Worm (Caenorhabditis elegans) whole organism, L4 larva: ENCODE measurements around the gene nhx-9.

ENCODE experiments used
- D1046.2 ChIP-seq: fragments of 200-800 bp; sonication (Bioruptor generic); IDR thresholded peaks from 2 replicates; pipeline ENCODE4 v1.3.6; 2022; ENCODE audit warnings: missing genetic modification characterization, missing compliant biosample characterization
- F10B5.3 ChIP-seq: sonication (generic microtip); optimal IDR thresholded peaks from 2 replicates; lab custom pipeline; 2016; ENCODE audit warnings: mild to moderate bottlenecking, missing genetic modification characterization, missing compliant biosample characterization
- F44E2.7 ChIP-seq: fragments of 200-800 bp; sonication (Bioruptor generic); IDR thresholded peaks from 2 replicates; pipeline ENCODE4 v2.1.2; 2022; ENCODE audit warnings: missing genetic modification characterization, missing compliant biosample characterization
- T26A8.4 ChIP-seq: fragments of 200-800 bp; sonication (Bioruptor generic); IDR thresholded peaks from 2 replicates; pipeline ENCODE4 v1.3.6; 2022; ENCODE audit warnings: missing genetic modification characterization, missing compliant biosample characterization
- Y48G9A.11 ChIP-seq: fragments of 200-800 bp; sonication (Bioruptor generic); IDR thresholded peaks from 2 replicates; pipeline ENCODE4 v1.3.6; 2022; ENCODE audit warnings: missing genetic modification reagents, missing genetic modification characterization, missing compliant biosample characterization
- aha-1 ChIP-seq: fragments of 150-350 bp; peaks from one replicate; lab custom pipeline; 2014; ENCODE audit warnings: missing biosample characterization, missing genetic modification characterization
- ama-1 ChIP-seq: fragments of 150-350 bp; optimal IDR thresholded peaks from 2 replicates; lab custom pipeline; 2014; ENCODE audit warnings: inconsistent platforms, mixed read lengths
- attf-4 ChIP-seq: sonication (generic microtip); optimal IDR thresholded peaks from 3 replicates; lab custom pipeline; 2017; ENCODE audit warnings: missing biosample characterization, missing genetic modification characterization
- ceh-20 ChIP-seq: fragments of 200-800 bp; sonication (Bioruptor generic); IDR thresholded peaks from 2 replicates; pipeline ENCODE4 v1.3.6; 2022; ENCODE audit warnings: missing genetic modification reagents, missing genetic modification characterization, missing compliant biosample characterization
- ceh-28 ChIP-seq: fragments of 150-350 bp; optimal IDR thresholded peaks from 2 replicates; lab custom pipeline; 2014; ENCODE audit warnings: missing biosample characterization, missing genetic modification reagents, missing genetic modification characterization
- ceh-44 ChIP-seq: fragments of 200-800 bp; sonication (Bioruptor generic); IDR thresholded peaks from 2 replicates; pipeline ENCODE4 v1.3.6; 2022; ENCODE audit warnings: missing genetic modification reagents, missing genetic modification characterization, missing compliant biosample characterization
- ceh-62 ChIP-seq: sonication (generic microtip); optimal IDR thresholded peaks from 2 replicates; lab custom pipeline; 2017; ENCODE audit warnings: missing biosample characterization, missing genetic modification characterization
- ces-1 ChIP-seq: fragments of 150-350 bp; sonication (generic microtip); optimal IDR thresholded peaks from 4 replicates; lab custom pipeline; 2014; ENCODE audit warnings: missing biosample characterization, missing genetic modification reagents, missing genetic modification characterization
- daf-12 ChIP-seq: fragments of 150-350 bp; optimal IDR thresholded peaks from 2 replicates; lab custom pipeline; 2014; ENCODE audit warnings: missing biosample characterization, missing genetic modification reagents, missing genetic modification characterization
- daf-16 ChIP-seq, 3 experiments: sonication (generic microtip); optimal IDR thresholded peaks; 2 replicates each; lab custom pipeline; 2016 to 2017; ENCODE audit warnings: missing genetic modification characterization in 3 of 3, missing genetic modification reagents in 3 of 3, mild to moderate bottlenecking in 2 of 3, missing compliant biosample characterization in 2 of 3, missing biosample characterization in 1 of 3, moderate library complexity in 1 of 3
- dmd-6 ChIP-seq: fragments of 200-800 bp; sonication (Bioruptor generic); IDR thresholded peaks from 2 replicates; pipeline ENCODE4 v1.3.6; 2022; ENCODE audit warnings: missing genetic modification reagents, missing genetic modification characterization, missing compliant biosample characterization
- dpl-1 ChIP-seq: fragments of 150-350 bp; optimal IDR thresholded peaks from 2 replicates; lab custom pipeline; 2014; ENCODE audit warnings: missing biosample characterization, missing genetic modification reagents, missing genetic modification characterization
- duxl-1 ChIP-seq: sonication (generic microtip); optimal IDR thresholded peaks from 2 replicates; lab custom pipeline; 2016; ENCODE audit warnings: mild to moderate bottlenecking, missing genetic modification characterization, moderate library complexity, missing compliant biosample characterization; ENCODE audit not compliant: poor library complexity
- fos-1 ChIP-seq: fragments of 150-350 bp; optimal IDR thresholded peaks from 2 replicates; lab custom pipeline; 2014; ENCODE audit warnings: missing biosample characterization, missing genetic modification characterization
- gei-8 ChIP-seq: fragments of 200-800 bp; sonication (Bioruptor generic); optimal IDR thresholded peaks from 2 replicates; lab custom pipeline; 2018; ENCODE audit warnings: mild to moderate bottlenecking, missing genetic modification characterization, missing compliant biosample characterization
- hlh-11 ChIP-seq: fragments of 200-800 bp; sonication (Bioruptor generic); optimal IDR thresholded peaks from 2 replicates; lab custom pipeline; 2018; ENCODE audit warnings: mild to moderate bottlenecking, missing genetic modification characterization, missing compliant biosample characterization
- jun-1 ChIP-seq: fragments of 150-350 bp; optimal IDR thresholded peaks from 2 replicates; lab custom pipeline; 2014; ENCODE audit warnings: missing biosample characterization, missing genetic modification reagents, missing genetic modification characterization
- lin-1 ChIP-seq: fragments of 200-800 bp; sonication (Bioruptor generic); IDR thresholded peaks from 2 replicates; pipeline ENCODE4 v1.3.6; 2022; ENCODE audit warnings: missing genetic modification reagents, missing genetic modification characterization, missing compliant biosample characterization
- lin-39 ChIP-seq: fragments of 150-350 bp; optimal IDR thresholded peaks from 2 replicates; lab custom pipeline; 2014; ENCODE audit warnings: missing biosample characterization, missing genetic modification reagents, missing genetic modification characterization
- lsy-2 ChIP-seq, 2 experiments: fragments of 150-350 bp in 1 of 2; sonication (generic microtip) in 1 of 2; optimal IDR thresholded peaks; 2 replicates each; lab custom pipeline; 2014 to 2017; ENCODE audit warnings: missing biosample characterization in 2 of 2, missing genetic modification characterization in 2 of 2
- madf-5 ChIP-seq, 2 experiments: fragments of 200-800 bp; sonication (Bioruptor generic); IDR thresholded peaks; 2 replicates each; pipeline ENCODE4 v1.3.6; 2022; ENCODE audit warnings: missing compliant biosample characterization in 2 of 2, missing genetic modification characterization in 2 of 2
- madf-9 ChIP-seq: fragments of 200-800 bp; sonication (Bioruptor generic); conservative IDR thresholded peaks from 2 replicates; pipeline ENCODE4 v1.3.6; 2022; ENCODE audit warnings: missing genetic modification reagents, missing genetic modification characterization, missing compliant biosample characterization
- mxl-2 ChIP-seq: fragments of 200-800 bp; sonication (Bioruptor generic); conservative IDR thresholded peaks from 2 replicates; pipeline ENCODE4 v1.3.6; 2022; ENCODE audit warnings: missing genetic modification reagents, missing genetic modification characterization, missing compliant biosample characterization
- mxl-3 ChIP-seq: fragments of 200-800 bp; sonication (Bioruptor generic); optimal IDR thresholded peaks from 2 replicates; lab custom pipeline; 2018; ENCODE audit warnings: mild to moderate bottlenecking, missing genetic modification characterization, missing compliant biosample characterization
- nhr-10 ChIP-seq: fragments of 150-350 bp; optimal IDR thresholded peaks from 2 replicates; lab custom pipeline; 2014; ENCODE audit warnings: missing biosample characterization, missing genetic modification characterization
- nhr-111 ChIP-seq: fragments of 200-800 bp; sonication (Bioruptor generic); optimal IDR thresholded peaks from 2 replicates; lab custom pipeline; 2018; ENCODE audit warnings: mild to moderate bottlenecking, missing genetic modification characterization, missing compliant biosample characterization
- nhr-237 ChIP-seq: sonication (generic microtip); optimal IDR thresholded peaks from 2 replicates; lab custom pipeline; 2017; ENCODE audit warnings: missing biosample characterization, missing genetic modification characterization
- nhr-25 ChIP-seq: sonication (generic microtip); optimal IDR thresholded peaks from 2 replicates; lab custom pipeline; 2017; ENCODE audit warnings: missing genetic modification characterization, mild to moderate bottlenecking, missing compliant biosample characterization, antibody characterized with exemption, moderate library complexity, borderline replicate concordance; ENCODE audit not compliant: insufficient read depth
- nhr-28 ChIP-seq: fragments of 150-350 bp; optimal IDR thresholded peaks from 2 replicates; lab custom pipeline; 2014; ENCODE audit warnings: missing biosample characterization, missing genetic modification characterization
- nhr-41 ChIP-seq: fragments of 200-800 bp; sonication (Bioruptor generic); IDR thresholded peaks from 2 replicates; pipeline ENCODE4 v1.3.6; 2022; ENCODE audit warnings: missing genetic modification reagents, missing genetic modification characterization, missing compliant biosample characterization
- nhr-77 ChIP-seq: fragments of 150-350 bp; optimal IDR thresholded peaks from 2 replicates; lab custom pipeline; 2014; ENCODE audit warnings: missing biosample characterization, missing genetic modification characterization
- pha-4 ChIP-seq, 2 experiments: fragments of 150-350 bp in 1 of 2; fragments of 200-800 bp in 1 of 2; sonication (Bioruptor generic) in 1 of 2; IDR thresholded peaks in 1 of 2; optimal IDR thresholded peaks in 1 of 2; 2 replicates each; pipeline versions ENCODE4 v1.3.6 to Lab custom; 2014 to 2022; ENCODE audit warnings: missing genetic modification characterization in 2 of 2, missing genetic modification reagents in 2 of 2, missing biosample characterization in 1 of 2, missing compliant biosample characterization in 1 of 2
- php-3 ChIP-seq: fragments of 200-800 bp; sonication (Bioruptor generic); IDR thresholded peaks from 2 replicates; pipeline ENCODE4 v1.3.6; 2022; ENCODE audit warnings: missing genetic modification reagents, missing genetic modification characterization, missing compliant biosample characterization
- pqm-1 ChIP-seq: sonication (generic microtip); optimal IDR thresholded peaks from 2 replicates; lab custom pipeline; 2017; ENCODE audit warnings: missing biosample characterization, missing genetic modification characterization
- sdz-12 ChIP-seq: fragments of 200-800 bp; sonication (Bioruptor generic); optimal IDR thresholded peaks from 2 replicates; lab custom pipeline; 2018; ENCODE audit warnings: mild to moderate bottlenecking, missing genetic modification characterization, missing compliant biosample characterization
- set-16 ChIP-seq: fragments of 200-800 bp; sonication (Bioruptor generic); IDR thresholded peaks from 2 replicates; pipeline ENCODE4 v1.3.6; 2022; ENCODE audit warnings: missing genetic modification reagents, missing genetic modification characterization, missing compliant biosample characterization
- snpc-4 ChIP-seq: fragments of 150-350 bp; optimal IDR thresholded peaks from 2 replicates; lab custom pipeline; 2014; ENCODE audit warnings: missing biosample characterization, missing genetic modification characterization
- tra-1 ChIP-seq: fragments of 200-800 bp; sonication (Bioruptor generic); IDR thresholded peaks from 2 replicates; pipeline ENCODE4 v1.3.6; 2022; ENCODE audit warnings: missing genetic modification reagents, missing genetic modification characterization, missing compliant biosample characterization
- unc-130 ChIP-seq: sonication (generic microtip); optimal IDR thresholded peaks from 2 replicates; lab custom pipeline; 2016; ENCODE audit warnings: missing genetic modification reagents, missing genetic modification characterization, missing compliant biosample characterization
- unc-39 ChIP-seq: sonication (generic microtip); optimal IDR thresholded peaks from 2 replicates; lab custom pipeline; 2017; ENCODE audit warnings: missing biosample characterization, missing genetic modification characterization
- unc-62 ChIP-seq, 3 experiments: fragments of 150-350 bp in 1 of 3; sonication (generic microtip); optimal IDR thresholded peaks in 2 of 3; peaks in 1 of 3; 1 replicate in 1 of 3; 2 replicates in 2 of 3; lab custom pipeline; 2014 to 2017; ENCODE audit warnings: missing biosample characterization in 3 of 3, missing genetic modification characterization in 3 of 3, missing genetic modification reagents in 3 of 3, missing genotype in 1 of 3
- vab-7 ChIP-seq: fragments of 200-800 bp; sonication (Bioruptor generic); IDR thresholded peaks from 2 replicates; pipeline ENCODE4 v1.3.6; 2022; ENCODE audit warnings: missing genetic modification reagents, missing genetic modification characterization, missing compliant biosample characterization
- zag-1 ChIP-seq: fragments of 150-350 bp; optimal IDR thresholded peaks from 2 replicates; lab custom pipeline; 2014; ENCODE audit warnings: missing biosample characterization, missing genetic modification characterization
- zip-11 ChIP-seq: fragments of 200-800 bp; sonication (Bioruptor generic); IDR thresholded peaks from 2 replicates; pipeline ENCODE4 v1.3.6; 2022; ENCODE audit warnings: missing genetic modification characterization, missing compliant biosample characterization

The nhx-9 gene

DNA sequence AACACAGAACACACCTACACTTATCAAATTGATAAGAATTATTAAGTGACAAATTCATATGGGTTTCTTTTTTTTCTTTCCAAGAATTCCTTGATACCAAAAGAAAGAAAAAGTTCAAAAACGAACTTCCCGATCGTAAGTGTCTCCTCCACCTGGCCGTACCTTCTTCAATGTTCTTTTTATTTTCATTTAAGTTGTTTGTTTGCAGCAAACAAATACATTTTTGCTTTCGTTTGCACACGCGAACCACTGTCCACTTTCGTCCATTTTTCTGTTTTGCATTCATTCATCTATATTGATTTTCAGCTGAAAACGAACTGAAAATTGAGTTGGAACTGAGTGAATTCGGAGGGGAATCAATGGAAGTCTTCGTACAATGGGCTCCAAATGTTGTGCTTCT is 18.9 kb upstream of the nhx-9 start, which contains the start of gene VZK822L.2:
TSS of gene VZK822L.2 (plus strand) at position 301 of the 400 bp plus-strand sequence.
- TF ChIP-seq mxl-2 (GFP tag; lab: Robert Waterston, UW): no peak
- TF ChIP-seq lin-1 (GFP tag; lab: Robert Waterston, UW): no peak
- peak; percentile 40 for TF ChIP-seq pqm-1 (tag; lab: Kevin White, UChicago)
- no peak for TF ChIP-seq T26A8.4 (GFP tag; lab: Robert Waterston, UW)
- no peak for TF ChIP-seq duxl-1
- no peak for TF ChIP-seq nhr-77 (tag; lab: Kevin White, UChicago)
- no peak for TF ChIP-seq set-16 (GFP tag; lab: Robert Waterston, UW)
- no peak for TF ChIP-seq zag-1 (tag; lab: Kevin White, UChicago)
- no peak for TF ChIP-seq ceh-62 (tag; lab: Kevin White, UChicago)
- TF ChIP-seq snpc-4: no peak
- no peak for TF ChIP-seq nhr-25 (tag; lab: Kevin White, UChicago)
- TF ChIP-seq F44E2.7 (GFP tag; lab: Robert Waterston, UW): no peak
- TF ChIP-seq ces-1 (GFP tag; lab: Kevin White, UChicago): no peak
- no peak for TF ChIP-seq daf-16 (GFP tag; optimal IDR thresholded peaks at IDR 0.05; lab: Kevin White, UChicago)
- peak; percentile 17 for TF ChIP-seq daf-16 (tag; optimal IDR thresholded peaks at IDR 0.05; lab: Kevin White, UChicago)
- TF ChIP-seq Y48G9A.11 (GFP tag; lab: Robert Waterston, UW): no peak
- no peak for TF ChIP-seq ama-1
- no peak for TF ChIP-seq ceh-44 (GFP tag; lab: Robert Waterston, UW)
- TF ChIP-seq daf-12 (tag; lab: Kevin White, UChicago): no peak
- no peak for TF ChIP-seq pha-4 (GFP tag; IDR thresholded peaks at IDR 0.05; lab: Robert Waterston, UW)
- no peak for TF ChIP-seq pha-4 (tag; optimal IDR thresholded peaks at IDR 0.05; lab: Kevin White, UChicago)
- no peak for TF ChIP-seq fos-1 (tag; lab: Kevin White, UChicago)
- no peak for TF ChIP-seq madf-5 (GFP tag; IDR thresholded peaks at IDR 0.05; lab: Robert Waterston, UW)
- peak in 1 of 2 experiments; percentile 18 for TF ChIP-seq unc-62 (GFP tag; optimal IDR thresholded peaks at IDR 0.05 in 1 of 2; lab: Kevin White, UChicago)
- no peak for TF ChIP-seq unc-62 (tag; optimal IDR thresholded peaks at IDR 0.05; lab: Kevin White, UChicago)
- TF ChIP-seq gei-8: no peak
- no peak for TF ChIP-seq lsy-2 (tag; optimal IDR thresholded peaks at IDR 0.05; lab: Kevin White, UChicago)
- no peak for TF ChIP-seq mxl-3 (GFP tag; lab: Kevin White, UChicago)
- TF ChIP-seq attf-4 (tag; lab: Kevin White, UChicago): no peak
- TF ChIP-seq dpl-1 (GFP tag; lab: Kevin White, UChicago): no peak
- TF ChIP-seq nhr-111 (GFP tag; lab: Kevin White, UChicago): no peak
- no peak for TF ChIP-seq ceh-28 (tag; lab: Kevin White, UChicago)
- no peak for TF ChIP-seq unc-39 (tag; lab: Kevin White, UChicago)
- TF ChIP-seq nhr-41 (GFP tag; lab: Robert Waterston, UW): no peak
- no peak for TF ChIP-seq sdz-12
- TF ChIP-seq dmd-6 (GFP tag; lab: Robert Waterston, UW): peak; percentile 33; the same call in 1 of the 2 replicates
- no peak for TF ChIP-seq nhr-10 (tag; lab: Kevin White, UChicago)
- no peak for TF ChIP-seq jun-1 (tag; lab: Kevin White, UChicago)
- TF ChIP-seq unc-130 (GFP tag; lab: Kevin White, UChicago): no peak
- TF ChIP-seq nhr-237 (tag; lab: Kevin White, UChicago): no peak
- TF ChIP-seq hlh-11 (tag; lab: Kevin White, UChicago): no peak
- peak; percentile 43 for TF ChIP-seq aha-1
- no peak for TF ChIP-seq zip-11
- peak; percentile 23 for TF ChIP-seq nhr-28
- TF ChIP-seq vab-7 (GFP tag; lab: Robert Waterston, UW): no peak
- no peak for TF ChIP-seq D1046.2
- no peak for TF ChIP-seq madf-9 (GFP tag; lab: Robert Waterston, UW)
- TF ChIP-seq F10B5.3 (tag; lab: Kevin White, UChicago): no peak
- no peak for TF ChIP-seq php-3 (GFP tag; lab: Robert Waterston, UW)
- no peak for TF ChIP-seq tra-1
- no peak for TF ChIP-seq lin-39 (tag; lab: Kevin White, UChicago)
- TF ChIP-seq ceh-20: no peak
